Worm (Caenorhabditis elegans) whole organism, L2 larva: ENCODE results near the gene srh-68.

Experiments
- F13H6.1 ChIP-seq: sonication (generic microtip); optimal IDR thresholded peaks from 2 replicates; lab custom pipeline; 2016; ENCODE audit warnings: missing genetic modification characterization, missing compliant biosample characterization
- Y55F3AM.14 ChIP-seq: fragments of 200-800 bp; sonication (Bioruptor generic); optimal IDR thresholded peaks from 2 replicates; lab custom pipeline; 2018; ENCODE audit warnings: mild to moderate bottlenecking, missing genetic modification characterization, missing compliant biosample characterization
- alr-1 ChIP-seq: fragments of 150-350 bp; optimal IDR thresholded peaks from 2 replicates; lab custom pipeline; 2014; ENCODE audit warnings: missing biosample characterization, missing genetic modification characterization
- aly-2 ChIP-seq: fragments of 150-350 bp; optimal IDR thresholded peaks from 2 replicates; lab custom pipeline; 2014; ENCODE audit warnings: missing biosample characterization, missing genetic modification characterization
- ceh-16 ChIP-seq: fragments of 150-350 bp; optimal IDR thresholded peaks from 2 replicates; lab custom pipeline; 2014; ENCODE audit warnings: missing biosample characterization, missing genetic modification characterization
- ceh-82 ChIP-seq: fragments of 150-350 bp; optimal IDR thresholded peaks from 2 replicates; lab custom pipeline; 2014; ENCODE audit warnings: missing biosample characterization, missing genetic modification characterization
- crh-2 ChIP-seq: sonication (generic microtip); optimal IDR thresholded peaks from 2 replicates; lab custom pipeline; 2017; ENCODE audit warnings: missing biosample characterization, missing genetic modification characterization
- egl-27 ChIP-seq: sonication (generic microtip); optimal IDR thresholded peaks from 3 replicates; lab custom pipeline; 2017; ENCODE audit warnings: missing biosample characterization, missing genetic modification reagents, missing genetic modification characterization
- fos-1 ChIP-seq: fragments of 150-350 bp; optimal IDR thresholded peaks from 2 replicates; lab custom pipeline; 2014; ENCODE audit warnings: missing biosample characterization, missing genetic modification characterization
- lin-11 ChIP-seq: fragments of 150-350 bp; sonication (generic microtip); optimal IDR thresholded peaks from 2 replicates; lab custom pipeline; 2014; ENCODE audit warnings: missing biosample characterization, missing genetic modification characterization, inconsistent platforms, mixed read lengths
- lin-13 ChIP-seq: fragments of 150-350 bp; optimal IDR thresholded peaks from 2 replicates; lab custom pipeline; 2014; ENCODE audit warnings: missing biosample characterization, missing genetic modification reagents, missing genetic modification characterization
- lin-39 ChIP-seq: fragments of 150-350 bp; optimal IDR thresholded peaks from 2 replicates; lab custom pipeline; 2014; ENCODE audit warnings: missing biosample characterization, missing genetic modification reagents, missing genetic modification characterization
- lsy-2 ChIP-seq, 2 experiments: fragments of 150-350 bp in 1 of 2; sonication (generic microtip) in 1 of 2; optimal IDR thresholded peaks; 2 replicates each; lab custom pipeline; 2014 to 2017; ENCODE audit warnings: missing biosample characterization in 2 of 2, missing genetic modification characterization in 2 of 2
- mab-5 ChIP-seq: fragments of 150-350 bp; optimal IDR thresholded peaks from 2 replicates; lab custom pipeline; 2014; ENCODE audit warnings: missing biosample characterization, missing genetic modification characterization
- mbf-1 ChIP-seq: sonication (generic microtip); optimal IDR thresholded peaks from 2 replicates; lab custom pipeline; 2017; ENCODE audit warnings: missing biosample characterization, missing genetic modification characterization
- mdl-1 ChIP-seq, 2 experiments: fragments of 150-350 bp in 1 of 2; sonication (generic microtip) in 1 of 2; optimal IDR thresholded peaks; 2 replicates each; lab custom pipeline; 2017; ENCODE audit warnings: missing biosample characterization in 2 of 2, missing genetic modification characterization in 2 of 2
- nhr-10 ChIP-seq: sonication (generic microtip); optimal IDR thresholded peaks from 2 replicates; lab custom pipeline; 2017; ENCODE audit warnings: missing biosample characterization, missing genetic modification characterization
- nhr-11 ChIP-seq: fragments of 150-350 bp; optimal IDR thresholded peaks from 2 replicates; lab custom pipeline; 2014; ENCODE audit warnings: missing biosample characterization, missing genetic modification characterization
- nhr-12 ChIP-seq: fragments of 150-350 bp; optimal IDR thresholded peaks from 2 replicates; lab custom pipeline; 2014; ENCODE audit warnings: missing biosample characterization, missing genetic modification characterization
- nhr-21 ChIP-seq: fragments of 150-350 bp; optimal IDR thresholded peaks from 2 replicates; lab custom pipeline; 2014; ENCODE audit warnings: missing biosample characterization, missing genetic modification characterization
- nhr-23 ChIP-seq: fragments of 150-350 bp; optimal IDR thresholded peaks from 2 replicates; lab custom pipeline; 2014; ENCODE audit warnings: missing biosample characterization, missing genetic modification reagents, missing genetic modification characterization
- nhr-6 ChIP-seq: fragments of 150-350 bp; optimal IDR thresholded peaks from 2 replicates; lab custom pipeline; 2014; ENCODE audit warnings: missing biosample characterization, missing genetic modification characterization
- nhr-77 ChIP-seq: fragments of 150-350 bp; optimal IDR thresholded peaks from 2 replicates; lab custom pipeline; 2014; ENCODE audit warnings: missing biosample characterization, missing genetic modification characterization
- peb-1 ChIP-seq: fragments of 150-350 bp; optimal IDR thresholded peaks from 2 replicates; lab custom pipeline; 2014; ENCODE audit warnings: missing biosample characterization, missing genetic modification characterization
- sem-4 ChIP-seq: fragments of 150-350 bp; optimal IDR thresholded peaks from 2 replicates; lab custom pipeline; 2014; ENCODE audit warnings: missing biosample characterization, missing genetic modification reagents, missing genetic modification characterization
- skn-1 ChIP-seq: sonication (generic microtip); optimal IDR thresholded peaks from 2 replicates; lab custom pipeline; 2017; ENCODE audit warnings: missing biosample characterization, missing genetic modification characterization
- sma-3 ChIP-seq: sonication (generic microtip); optimal IDR thresholded peaks from 2 replicates; lab custom pipeline; 2016; ENCODE audit warnings: missing genetic modification reagents, missing genetic modification characterization, missing compliant biosample characterization
- sma-9 ChIP-seq, 2 experiments: fragments of 150-350 bp in 1 of 2; sonication (generic microtip) in 1 of 2; optimal IDR thresholded peaks; 2 replicates each; lab custom pipeline; 2014 to 2016; ENCODE audit warnings: missing genetic modification characterization in 2 of 2, mild to moderate bottlenecking in 1 of 2, missing biosample characterization in 1 of 2, missing compliant biosample characterization in 1 of 2, missing genetic modification reagents in 1 of 2, moderate library complexity in 1 of 2
- snpc-4 ChIP-seq: fragments of 150-350 bp; optimal IDR thresholded peaks from 2 replicates; lab custom pipeline; 2014; ENCODE audit warnings: missing biosample characterization, missing genetic modification characterization
- unc-39 ChIP-seq: fragments of 150-350 bp; optimal IDR thresholded peaks from 2 replicates; lab custom pipeline; 2014; ENCODE audit warnings: missing biosample characterization, missing genetic modification characterization
- unc-55 ChIP-seq: fragments of 150-350 bp; sonication (generic microtip); optimal IDR thresholded peaks from 3 replicates; lab custom pipeline; 2014; ENCODE audit warnings: missing biosample characterization, missing genetic modification reagents, missing genetic modification characterization
- unc-62 ChIP-seq: fragments of 150-350 bp; optimal IDR thresholded peaks from 2 replicates; lab custom pipeline; 2014; ENCODE audit warnings: missing biosample characterization, missing genetic modification reagents, missing genetic modification characterization
- zag-1 ChIP-seq: fragments of 150-350 bp; optimal IDR thresholded peaks from 2 replicates; lab custom pipeline; 2014; ENCODE audit warnings: missing biosample characterization, missing genetic modification characterization
- ztf-1 ChIP-seq: fragments of 200-800 bp; sonication (Bioruptor generic); conservative IDR thresholded peaks from 2 replicates; pipeline ENCODE4 v1.3.6; 2022; ENCODE audit warnings: missing genetic modification characterization, missing compliant biosample characterization
- ztf-11 ChIP-seq: sonication (generic microtip); optimal IDR thresholded peaks from 2 replicates; lab custom pipeline; 2017; ENCODE audit warnings: missing biosample characterization, missing genetic modification characterization

srh-68 gene

DNA sequence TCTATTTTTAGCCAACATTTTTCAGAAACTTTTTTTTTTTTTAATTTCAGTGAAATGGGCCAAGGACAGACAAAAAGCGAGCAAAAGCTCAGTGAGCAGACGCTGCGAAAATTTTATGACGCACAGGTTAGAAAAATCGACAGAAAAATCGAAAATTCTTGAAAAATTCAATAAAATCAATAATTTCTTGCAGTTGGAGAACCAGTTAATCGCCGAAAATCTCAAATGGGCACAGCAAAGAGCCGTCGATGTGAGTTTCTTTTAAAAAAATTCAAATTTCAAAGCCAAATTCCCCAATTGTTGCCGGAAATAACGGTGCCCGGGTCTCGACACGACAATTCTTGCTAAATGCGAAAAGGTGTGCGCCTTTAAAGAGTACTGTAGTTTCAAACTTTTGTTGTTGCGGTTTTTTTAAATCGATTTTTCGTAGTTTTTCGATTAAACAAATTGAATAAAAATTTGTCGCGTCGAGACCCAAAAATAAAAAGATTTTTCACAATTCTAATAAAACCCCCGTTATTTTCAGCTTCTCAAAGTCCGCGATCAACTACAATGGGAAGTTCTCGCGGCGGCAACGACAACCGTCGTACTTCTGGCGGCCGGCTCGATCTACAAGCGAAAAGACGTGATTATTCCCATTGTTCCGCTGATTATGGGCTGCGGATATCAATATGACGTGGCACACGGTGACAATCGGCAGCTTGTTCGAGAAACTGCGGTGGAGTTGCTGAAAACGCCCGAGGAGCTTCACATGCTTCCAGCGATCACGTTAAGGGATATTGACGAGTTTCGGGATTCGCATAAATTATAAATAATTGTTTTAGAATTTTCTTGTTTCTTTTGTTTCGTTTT is 46.3 kb upstream of the srh-68 start, which contains the start of gene tag-280:
tag-280 (plus strand) TSS at position 51 of the 852 bp plus-strand sequence.
- no peak for TF ChIP-seq peb-1 (tag; lab: Kevin White, UChicago)
- no peak for TF ChIP-seq nhr-10 (tag; lab: Kevin White, UChicago)
- TF ChIP-seq sma-3 (GFP tag; lab: Kevin White, UChicago): no peak
- TF ChIP-seq crh-2 (tag; lab: Kevin White, UChicago): no peak
- TF ChIP-seq ztf-1 (GFP tag; lab: Robert Waterston, UW): no peak
- no peak for TF ChIP-seq mab-5 (tag; lab: Kevin White, UChicago)
- no peak for TF ChIP-seq nhr-12
- no peak for TF ChIP-seq mbf-1 (tag; lab: Kevin White, UChicago)
- TF ChIP-seq snpc-4: no peak
- no peak for TF ChIP-seq lsy-2 (tag; optimal IDR thresholded peaks at IDR 0.05; lab: Kevin White, UChicago)
- TF ChIP-seq sem-4 (tag; lab: Kevin White, UChicago): no peak
- no peak for TF ChIP-seq nhr-21 (tag; lab: Kevin White, UChicago)
- TF ChIP-seq egl-27: no peak
- no peak for TF ChIP-seq alr-1 (tag; lab: Kevin White, UChicago)
- no peak for TF ChIP-seq ceh-82
- no peak for TF ChIP-seq skn-1 (tag; lab: Kevin White, UChicago)

ce11 chrII:12462244-12462643 is 44.9 kb upstream of the srh-68 start, which contains the start of gene F15A4.2:
TSS of gene F15A4.2 (plus strand) at chrII:12462544.
- no peak for TF ChIP-seq ztf-1 (GFP tag; lab: Robert Waterston, UW)
- TF ChIP-seq nhr-23: no peak
- no peak for TF ChIP-seq egl-27
- no peak for TF ChIP-seq sma-3 (GFP tag; lab: Kevin White, UChicago)
- no peak for TF ChIP-seq nhr-77
- TF ChIP-seq mbf-1 (tag; lab: Kevin White, UChicago): no peak
- TF ChIP-seq lin-13 (GFP tag; lab: Kevin White, UChicago): no peak
- no peak for TF ChIP-seq nhr-21 (tag; lab: Kevin White, UChicago)
- no peak for TF ChIP-seq ceh-16
- TF ChIP-seq crh-2 (tag; lab: Kevin White, UChicago): no peak
- no peak for TF ChIP-seq lin-39
- TF ChIP-seq ztf-11 (tag; lab: Kevin White, UChicago): no peak
- no peak for TF ChIP-seq unc-55 (GFP tag; lab: Kevin White, UChicago)
- TF ChIP-seq fos-1 (tag; lab: Kevin White, UChicago): no peak
- no peak for TF ChIP-seq mdl-1 (tag; optimal IDR thresholded peaks at IDR 0.05; lab: Kevin White, UChicago)
- no peak for TF ChIP-seq F13H6.1 (tag; lab: Kevin White, UChicago)

DNA sequence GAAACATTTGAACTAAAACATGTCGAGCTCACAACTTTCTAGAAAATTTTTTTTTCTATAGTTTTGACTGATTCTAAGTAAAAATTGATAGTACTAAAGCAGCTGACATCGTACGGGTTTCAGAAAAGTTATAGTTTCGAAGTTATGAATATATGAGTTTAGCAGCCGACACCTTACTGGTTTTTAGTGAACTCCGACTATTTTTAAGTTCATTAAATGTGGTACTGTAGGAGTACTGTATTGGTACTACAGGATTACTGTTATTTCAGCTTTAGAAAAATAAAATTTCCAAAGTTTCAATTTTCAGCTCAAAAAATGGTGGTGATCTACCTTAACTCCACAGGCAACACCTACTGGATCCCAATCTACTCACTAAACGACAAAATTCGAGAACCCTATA is 41.6 kb upstream of the srh-68 start, which contains the start of gene sre-37:
sre-37 (plus strand) TSS at position 301 of the 400 bp plus-strand sequence.
- TF ChIP-seq F13H6.1 (tag; lab: Kevin White, UChicago): no peak
- TF ChIP-seq, all 48 proteins: peak for 0

DNA sequence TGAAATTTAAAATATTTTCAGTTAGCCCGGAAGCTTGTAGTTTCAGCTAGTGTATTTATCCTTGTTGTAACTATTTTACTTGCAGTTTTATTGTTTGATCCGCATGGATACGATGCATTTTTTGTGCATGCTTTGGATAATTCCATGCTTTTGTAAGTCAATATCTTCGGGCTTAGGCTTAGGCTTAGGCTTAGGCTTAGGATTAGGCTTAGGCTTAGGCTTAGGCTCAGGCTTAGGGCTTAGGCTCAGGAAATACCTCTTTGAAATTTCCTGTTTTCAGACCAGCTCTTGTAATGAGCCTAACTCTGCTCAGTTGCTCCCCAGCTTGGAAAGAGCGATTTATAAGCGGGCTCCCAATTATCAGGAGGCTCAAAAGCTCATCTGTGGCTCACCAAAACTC is 40.1 kb upstream of the srh-68 start, which contains the start of gene srg-16:
srg-16 (plus strand) TSS at position 87 of the 400 bp plus-strand sequence.
- TF ChIP-seq snpc-4: no peak
- no peak for TF ChIP-seq unc-39 (tag; lab: Kevin White, UChicago)
- no peak for TF ChIP-seq nhr-11 (tag; lab: Kevin White, UChicago)
- TF ChIP-seq aly-2 (tag; lab: Kevin White, UChicago): no peak
- no peak for TF ChIP-seq mdl-1 (tag; optimal IDR thresholded peaks at IDR 0.05; lab: Kevin White, UChicago)
- TF ChIP-seq peb-1 (tag; lab: Kevin White, UChicago): no peak
- TF ChIP-seq skn-1 (tag; lab: Kevin White, UChicago): no peak
- no peak for TF ChIP-seq nhr-6
- TF ChIP-seq Y55F3AM.14 (GFP tag; lab: Kevin White, UChicago): no peak
- no peak for TF ChIP-seq sma-9 (GFP tag; optimal IDR thresholded peaks at IDR 0.05; lab: Kevin White, UChicago)
- TF ChIP-seq sma-9 (tag; optimal IDR thresholded peaks at IDR 0.05; lab: Kevin White, UChicago): no peak
- no peak for TF ChIP-seq ceh-82
- TF ChIP-seq nhr-10 (tag; lab: Kevin White, UChicago): no peak
- no peak for TF ChIP-seq unc-62 (GFP tag; lab: Kevin White, UChicago)
- no peak for TF ChIP-seq ztf-1 (GFP tag; lab: Robert Waterston, UW)
- TF ChIP-seq zag-1 (tag; lab: Kevin White, UChicago): no peak
- TF ChIP-seq lin-11 (tag; lab: Kevin White, UChicago): no peak
- TF ChIP-seq, all 48 proteins: peak for 0
